Fruit fly (Drosophila melanogaster): ENCODE measurements around the gene CG42681.

The CG42681 gene

dm6 chr2L:14760467-14760866 lies 16.2 kb downstream of the CG42681 start, which contains the start of gene CG4691:
Gene CG4691 (plus strand): TSS chr2L:14760767.
- TF ChIP-seq noc (tag; optimal IDR thresholded peaks at IDR 0.05): no peak

- no peak for TF ChIP-seq noc (tag; optimal IDR thresholded peaks at IDR 0.05)
Observed at dm6 chr2L:14762465-14762864, 18.2 kb downstream of the CG42681 start, which contains the start of gene CSN1a. Gene CSN1a (plus strand): TSS chr2L:14762765.

- TF ChIP-seq noc (tag; optimal IDR thresholded peaks at IDR 0.05): no peak
Observed at dm6 chr2L:14765608-14766007, 21.4 kb downstream of the CG42681 start, which contains the start of gene CG4701. Gene CG4701 (plus strand): TSS chr2L:14765908.

dm6 chr2L:14774713-14775112 lies 30.5 kb downstream of the CG42681 start, which contains the start of gene CG4650:
Gene CG4650 (minus strand): TSS chr2L:14774981.
- no peak for TF ChIP-seq noc (tag; optimal IDR thresholded peaks at IDR 0.05)

dm6 chr2L:14784498-14784897 lies 40.3 kb downstream of the CG42681 start, which contains the start of gene CG18636:
Gene CG18636 (minus strand): TSS chr2L:14784598.
- no peak for TF ChIP-seq noc (tag; optimal IDR thresholded peaks at IDR 0.05)

Data from whole organism, larva.